Fruit fly (Drosophila melanogaster) whole organism, embryonic: ENCODE data around the gene klu.
A peak's percentile ranks its signal among the peaks of the same experiment; 100 is the strongest.

ENCODE experiments used
- ATbp ChIP-seq: fragments of 200-800 bp; sonication (Bioruptor generic); optimal IDR thresholded peaks from 2 replicates; lab custom pipeline; 2017; ENCODE audit warnings: missing biosample characterization, mild to moderate bottlenecking, missing genetic modification characterization, missing genetic modification reagents
- Atf3 ChIP-seq: fragments of 200-800 bp; sonication (Bioruptor generic); optimal IDR thresholded peaks from 3 replicates; lab custom pipeline; 2016; ENCODE audit warnings: missing biosample characterization, missing genetic modification characterization
- B-H1 ChIP-seq: fragments of 200-800 bp; sonication (Bioruptor generic); IDR thresholded peaks from 3 replicates; pipeline ENCODE4 v1.3.6; 2022; ENCODE audit warnings: missing biosample characterization, missing genetic modification characterization
- CG10209 ChIP-seq: fragments of 200-800 bp; sonication (Bioruptor generic); optimal IDR thresholded peaks from 3 replicates; lab custom pipeline; 2017; ENCODE audit warnings: missing biosample characterization, mild to moderate bottlenecking, missing genetic modification characterization, missing genetic modification reagents
- CG13287 ChIP-seq: fragments of 200-800 bp; sonication (Bioruptor generic); IDR thresholded peaks from 2 replicates; pipeline ENCODE4 v1.3.6; 2022; ENCODE audit warnings: missing biosample characterization, missing genetic modification characterization; ENCODE audit not compliant: partially characterized antibody
- CG15011 ChIP-seq: fragments of 200-800 bp; sonication (Bioruptor generic); optimal IDR thresholded peaks from 3 replicates; lab custom pipeline; 2018; ENCODE audit warnings: missing biosample characterization, mild to moderate bottlenecking, missing genetic modification characterization
- CG15073 ChIP-seq: fragments of 200-800 bp; sonication (Bioruptor generic); optimal IDR thresholded peaks from 2 replicates; lab custom pipeline; 2016; ENCODE audit warnings: missing biosample characterization, missing genetic modification characterization
- CG15479 ChIP-seq: fragments of 200-800 bp; sonication (Bioruptor generic); optimal IDR thresholded peaks from 3 replicates; lab custom pipeline; 2019; ENCODE audit warnings: missing biosample characterization, mild to moderate bottlenecking, missing genetic modification characterization, moderate library complexity
- CG17568 ChIP-seq: fragments of 200-800 bp; sonication (Bioruptor generic); optimal IDR thresholded peaks from 2 replicates; lab custom pipeline; 2018; ENCODE audit warnings: missing biosample characterization, mild to moderate bottlenecking, missing genetic modification characterization, moderate library complexity
- CG1832 ChIP-seq: fragments of 200-800 bp; sonication (Bioruptor generic); optimal IDR thresholded peaks from 2 replicates; lab custom pipeline; 2017; ENCODE audit warnings: missing biosample characterization, mild to moderate bottlenecking, missing genetic modification characterization, inconsistent platforms
- CG18476 ChIP-seq: fragments of 200-800 bp; sonication (Bioruptor generic); optimal IDR thresholded peaks from 2 replicates; lab custom pipeline; 2016; ENCODE audit warnings: missing biosample characterization, mild to moderate bottlenecking, missing genetic modification characterization
- CG2116 ChIP-seq: fragments of 200-800 bp; sonication (Bioruptor generic); optimal IDR thresholded peaks from 3 replicates; lab custom pipeline; 2018; ENCODE audit warnings: missing biosample characterization, mild to moderate bottlenecking, missing genetic modification characterization
- CG3407 ChIP-seq: fragments of 200-800 bp; sonication (Bioruptor generic); optimal IDR thresholded peaks from 2 replicates; lab custom pipeline; 2018; ENCODE audit warnings: missing biosample characterization, mild to moderate bottlenecking, missing genetic modification characterization
- CG4360 ChIP-seq: fragments of 200-800 bp; sonication (Bioruptor generic); IDR thresholded peaks from 2 replicates; pipeline ENCODE4 v1.3.6; 2022; ENCODE audit warnings: missing biosample characterization, missing genetic modification characterization
- CG4617 ChIP-seq: fragments of 200-800 bp; sonication (Bioruptor generic); optimal IDR thresholded peaks from 3 replicates; lab custom pipeline; 2016; ENCODE audit warnings: missing biosample characterization, missing genetic modification characterization, borderline replicate concordance
- CG6272 ChIP-seq: fragments of 200-800 bp; sonication (Bioruptor generic); IDR thresholded peaks from 2 replicates; pipeline ENCODE4 v1.3.6; 2022; ENCODE audit warnings: missing biosample characterization, missing genetic modification characterization
- CG7271 ChIP-seq: fragments of 200-800 bp; sonication (Bioruptor generic); optimal IDR thresholded peaks from 2 replicates; lab custom pipeline; 2018; ENCODE audit warnings: missing biosample characterization, mild to moderate bottlenecking, missing genetic modification characterization, moderate library complexity
- D ChIP-seq, 2 experiments: fragments of 200-800 bp in 1 of 2; fragments of >200 bp in 1 of 2; sonication (Bioruptor generic) in 1 of 2; optimal IDR thresholded peaks; 2 replicates in 1 of 2; 3 replicates in 1 of 2; lab custom pipeline; 2017; ENCODE audit warnings: mild to moderate bottlenecking in 1 of 2, missing biosample characterization in 1 of 2, missing genetic modification characterization in 1 of 2, missing genetic modification reagents in 1 of 2
- Dll ChIP-seq: fragments of 200-800 bp; sonication (Bioruptor generic); IDR thresholded peaks from 4 replicates; pipeline ENCODE4 v1.3.6; 2022; ENCODE audit warnings: missing biosample characterization, missing genetic modification characterization; ENCODE audit not compliant: partially characterized antibody
- Dp ChIP-seq: fragments of 200-800 bp; sonication (Bioruptor generic); optimal IDR thresholded peaks from 2 replicates; lab custom pipeline; 2018; ENCODE audit warnings: missing biosample characterization, mild to moderate bottlenecking, missing genetic modification characterization, moderate library complexity
- Hr3 ChIP-seq: fragments of 200-800 bp; sonication (Bioruptor generic); optimal IDR thresholded peaks from 3 replicates; lab custom pipeline; 2016; ENCODE audit warnings: missing biosample characterization, missing genetic modification characterization
- Hr78 ChIP-seq, 2 experiments: fragments of 200-800 bp in 1 of 2; fragments of >200 bp in 1 of 2; sonication (Bioruptor generic) in 1 of 2; optimal IDR thresholded peaks; 2 replicates each; lab custom pipeline; 2017 to 2019; ENCODE audit warnings: missing biosample characterization in 2 of 2, missing genetic modification characterization in 2 of 2, mild to moderate bottlenecking in 1 of 2, moderate library complexity in 1 of 2
- MTF-1 ChIP-seq: fragments of 200-800 bp; sonication (Bioruptor generic); optimal IDR thresholded peaks from 2 replicates; lab custom pipeline; 2018; ENCODE audit warnings: missing biosample characterization, mild to moderate bottlenecking, missing genetic modification characterization, borderline replicate concordance
- Mrtf ChIP-seq: fragments of 200-800 bp; sonication (Bioruptor generic); IDR thresholded peaks from 3 replicates; pipeline ENCODE4 v1.3.6; 2022; ENCODE audit warnings: missing biosample characterization, missing genetic modification characterization
- NC2α ChIP-seq: fragments of 200-800 bp; sonication (Bioruptor generic); optimal IDR thresholded peaks from 2 replicates; lab custom pipeline; 2016; ENCODE audit warnings: missing biosample characterization, missing genetic modification characterization
- NK7.1 ChIP-seq: fragments of 200-800 bp; sonication (Bioruptor generic); optimal IDR thresholded peaks from 3 replicates; lab custom pipeline; 2016; ENCODE audit warnings: missing biosample characterization, missing genetic modification characterization
- Poxn ChIP-seq: fragments of 200-800 bp; sonication (Bioruptor generic); IDR thresholded peaks from 2 replicates; pipeline ENCODE4 v1.3.6; 2022; ENCODE audit warnings: missing biosample characterization, missing genetic modification characterization
- Taf1 ChIP-seq: fragments of 200-800 bp; sonication (Bioruptor generic); IDR thresholded peaks from 2 replicates; pipeline ENCODE4 v1.3.6; 2022; ENCODE audit warnings: missing biosample characterization, missing genetic modification characterization
- amos ChIP-seq: fragments of 200-800 bp; sonication (Bioruptor generic); IDR thresholded peaks from 2 replicates; pipeline ENCODE4 v1.3.6; 2022; ENCODE audit warnings: missing biosample characterization, missing genetic modification characterization; ENCODE audit not compliant: partially characterized antibody
- dm ChIP-seq: fragments of 200-800 bp; sonication (Bioruptor generic); optimal IDR thresholded peaks from 3 replicates; lab custom pipeline; 2016; ENCODE audit warnings: missing biosample characterization, missing genetic modification characterization
- dysf ChIP-seq: fragments of 200-800 bp; sonication (Bioruptor generic); IDR thresholded peaks from 3 replicates; pipeline ENCODE4 v1.3.6; 2022; ENCODE audit warnings: missing biosample characterization, missing genetic modification characterization
- eyg ChIP-seq: fragments of 200-800 bp; sonication (Bioruptor generic); optimal IDR thresholded peaks from 3 replicates; lab custom pipeline; 2016; ENCODE audit warnings: missing biosample characterization, missing genetic modification characterization
- gcm ChIP-seq: fragments of 200-800 bp; sonication (Bioruptor generic); optimal IDR thresholded peaks from 2 replicates; lab custom pipeline; 2019; ENCODE audit warnings: missing biosample characterization, mild to moderate bottlenecking, missing genetic modification characterization, moderate library complexity
- gem ChIP-seq: fragments of 200-800 bp; sonication (Bioruptor generic); optimal IDR thresholded peaks from 2 replicates; lab custom pipeline; 2019; ENCODE audit warnings: missing biosample characterization, mild to moderate bottlenecking, missing genetic modification characterization, moderate library complexity
- ham ChIP-seq: fragments of 200-800 bp; sonication (Bioruptor generic); IDR thresholded peaks from 2 replicates; pipeline ENCODE4 v1.3.6; 2022; ENCODE audit warnings: missing biosample characterization, missing genetic modification characterization
- hkb ChIP-seq, 2 experiments: fragments of 200-800 bp in 1 of 2; fragments of >200 bp in 1 of 2; sonication (Bioruptor generic) in 1 of 2; IDR thresholded peaks in 1 of 2; optimal IDR thresholded peaks in 1 of 2; 2 replicates each; pipeline versions ENCODE4 v1.3.6 to Lab custom; 2017 to 2022; ENCODE audit warnings: missing biosample characterization in 1 of 2, missing genetic modification characterization in 1 of 2
- inv ChIP-seq: fragments of 200-800 bp; sonication (Bioruptor generic); IDR thresholded peaks from 2 replicates; pipeline ENCODE4 v1.3.6; 2022; ENCODE audit warnings: missing biosample characterization, missing genetic modification characterization; ENCODE audit not compliant: partially characterized antibody
- kah ChIP-seq: fragments of 200-800 bp; sonication (Bioruptor generic); optimal IDR thresholded peaks from 2 replicates; lab custom pipeline; 2018; ENCODE audit warnings: missing biosample characterization, mild to moderate bottlenecking, missing genetic modification characterization
- ken ChIP-seq: fragments of 200-800 bp; sonication (Bioruptor generic); IDR thresholded peaks from 3 replicates; pipeline ENCODE4 v1.3.6; 2022; ENCODE audit warnings: missing biosample characterization, missing genetic modification characterization
- lola ChIP-seq, 3 experiments: fragments of >200 bp in 2 of 3; fragments of 200-800 bp in 1 of 3; sonication (Bioruptor generic) in 1 of 3; optimal IDR thresholded peaks; 2 replicates each; lab custom pipeline; 2017 to 2019; ENCODE audit warnings: missing biosample characterization in 3 of 3, missing genetic modification characterization in 3 of 3, mild to moderate bottlenecking in 1 of 3, moderate library complexity in 1 of 3
- lov ChIP-seq, 2 experiments: fragments of 200-800 bp in 1 of 2; fragments of >200 bp in 1 of 2; sonication (Bioruptor generic) in 1 of 2; IDR thresholded peaks in 1 of 2; optimal IDR thresholded peaks in 1 of 2; 2 replicates in 1 of 2; 3 replicates in 1 of 2; pipeline versions ENCODE4 v1.3.6 to Lab custom; 2017 to 2022; ENCODE audit warnings: missing biosample characterization in 1 of 2, missing genetic modification characterization in 1 of 2
- mld ChIP-seq: fragments of 200-800 bp; sonication (Bioruptor generic); IDR thresholded peaks from 3 replicates; pipeline ENCODE4 v1.3.6; 2022; ENCODE audit warnings: missing biosample characterization, missing genetic modification characterization; ENCODE audit not compliant: partially characterized antibody
- nmo ChIP-seq: fragments of 200-800 bp; sonication (Bioruptor generic); optimal IDR thresholded peaks from 2 replicates; lab custom pipeline; 2018; ENCODE audit warnings: missing biosample characterization, mild to moderate bottlenecking, missing genetic modification characterization, moderate library complexity
- p53 ChIP-seq: fragments of 200-800 bp; sonication (Bioruptor generic); optimal IDR thresholded peaks from 2 replicates; lab custom pipeline; 2016; ENCODE audit warnings: missing biosample characterization, missing genetic modification characterization
- slp2 ChIP-seq: fragments of 200-800 bp; sonication (Bioruptor generic); optimal IDR thresholded peaks from 2 replicates; lab custom pipeline; 2016; ENCODE audit warnings: missing biosample characterization, missing genetic modification characterization
- sqz ChIP-seq: fragments of 200-800 bp; sonication (Bioruptor generic); optimal IDR thresholded peaks from 3 replicates; lab custom pipeline; 2018; ENCODE audit warnings: missing biosample characterization, mild to moderate bottlenecking, missing genetic modification characterization
- sr ChIP-seq: fragments of 200-800 bp; sonication (Bioruptor generic); IDR thresholded peaks from 3 replicates; pipeline ENCODE4 v1.3.6; 2022; ENCODE audit warnings: missing biosample characterization, missing genetic modification characterization
- z ChIP-seq: fragments of 200-800 bp; sonication (Bioruptor generic); IDR thresholded peaks from 3 replicates; pipeline ENCODE4 v1.3.6; 2022; ENCODE audit warnings: missing biosample characterization, missing genetic modification characterization

The klu gene

DNA sequence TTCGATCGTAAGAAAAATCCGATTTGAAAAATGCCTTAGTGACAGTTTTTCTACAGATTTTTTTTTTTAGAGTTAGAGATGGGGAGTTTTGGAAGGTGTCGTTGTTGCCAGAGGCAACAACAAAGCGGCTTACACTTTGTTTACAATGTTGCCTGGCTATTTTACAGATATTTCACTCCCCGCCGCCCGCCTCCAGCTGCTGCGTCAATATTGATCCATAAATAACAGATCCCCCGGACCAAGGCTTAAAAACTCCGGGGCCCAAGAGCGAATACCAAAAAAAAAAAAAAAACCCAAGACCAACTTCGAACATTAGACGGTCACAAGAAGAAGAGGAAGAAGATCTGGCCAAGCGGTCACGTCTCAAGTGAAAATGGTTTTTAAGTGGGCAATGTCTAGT is 6.1 kb downstream of the klu start (continued):
- TF ChIP-seq CG3407 = peak; percentile 43
- TF ChIP-seq CG6272 (GFP tag; lab: Robert Waterston, UW) = no peak
- TF ChIP-seq gem = peak; percentile 19
- peak; percentile 33 for TF ChIP-seq sqz
- no peak for TF ChIP-seq CG15073 (GFP tag; lab: Kevin White, UChicago)
- TF ChIP-seq slp2 (GFP tag; lab: Kevin White, UChicago) = no peak
- peak; percentile 68 for TF ChIP-seq ATbp (GFP tag; lab: Kevin White, UChicago)
- TF ChIP-seq kah = no peak
- no peak for TF ChIP-seq mld (GFP tag; lab: Robert Waterston, UW)
- TF ChIP-seq D (optimal IDR thresholded peaks at IDR 0.05; lab: Kevin White, UChicago) = no peak
- peak; percentile 5 for TF ChIP-seq D (GFP tag; optimal IDR thresholded peaks at IDR 0.05; lab: Kevin White, UChicago)
- TF ChIP-seq Hr3 = no peak
- no peak for TF ChIP-seq dm
- TF ChIP-seq z (GFP tag; lab: Robert Waterston, UW) = 0 out of 3 replicates have a peak, but pooled peaks have one; percentile 23
- TF ChIP-seq gcm = no peak
- no peak for TF ChIP-seq Dll (GFP tag; lab: Robert Waterston, UW)
- TF ChIP-seq CG2116 = peak; percentile 1
- no peak for TF ChIP-seq Mrtf (GFP tag; lab: Robert Waterston, UW)
- no peak for TF ChIP-seq CG4617 (GFP tag; lab: Kevin White, UChicago)
- TF ChIP-seq ham = no peak
- TF ChIP-seq CG15479 (GFP tag; lab: Kevin White, UChicago) = no peak
- TF ChIP-seq dysf = no peak
- TF ChIP-seq NC2α (GFP tag; lab: Kevin White, UChicago) = no peak
- TF ChIP-seq CG7271 (tag; lab: Kevin White, UChicago) = no peak
- no peak for TF ChIP-seq CG1832 (GFP tag; lab: Kevin White, UChicago)
- no peak for TF ChIP-seq Taf1 (GFP tag; lab: Robert Waterston, UW)
- no peak for TF ChIP-seq Dp (GFP tag; lab: Kevin White, UChicago)
- no peak for TF ChIP-seq nmo
- 0 out of 3 replicates have a peak, but pooled peaks have one; percentile 31 for TF ChIP-seq ken (GFP tag; lab: Robert Waterston, UW)
- TF ChIP-seq eyg (GFP tag; lab: Kevin White, UChicago) = no peak
- no peak for TF ChIP-seq CG15011 (GFP tag; lab: Kevin White, UChicago)
- no peak for TF ChIP-seq inv (GFP tag; lab: Robert Waterston, UW)
- no peak for TF ChIP-seq Poxn
- no peak for TF ChIP-seq hkb (optimal IDR thresholded peaks at IDR 0.05; lab: Kevin White, UChicago)
- TF ChIP-seq hkb (GFP tag; IDR thresholded peaks at IDR 0.05; lab: Robert Waterston, UW) = no peak
- no peak for TF ChIP-seq CG13287 (GFP tag; lab: Robert Waterston, UW)
- no peak for TF ChIP-seq CG4360
- TF ChIP-seq B-H1 (GFP tag; lab: Robert Waterston, UW) = no peak
- no peak for TF ChIP-seq CG17568
- TF ChIP-seq p53 (GFP tag; lab: Kevin White, UChicago) = no peak
- TF ChIP-seq Atf3 (GFP tag; lab: Kevin White, UChicago) = no peak
- TF ChIP-seq lov (optimal IDR thresholded peaks at IDR 0.05; lab: Kevin White, UChicago) = no peak
- no peak for TF ChIP-seq lov (GFP tag; IDR thresholded peaks at IDR 0.05; lab: Robert Waterston, UW)
- TF ChIP-seq sr (GFP tag; lab: Robert Waterston, UW) = 0 out of 3 replicates have a peak, but pooled peaks have one; percentile 7
- no peak for TF ChIP-seq amos (GFP tag; lab: Robert Waterston, UW)
- TF ChIP-seq NK7.1 (GFP tag; lab: Kevin White, UChicago) = no peak
- peak; percentile 31 for TF ChIP-seq MTF-1 (GFP tag; lab: Kevin White, UChicago)
- TF ChIP-seq Hr78 (GFP tag; optimal IDR thresholded peaks at IDR 0.05; lab: Kevin White, UChicago) = no peak
- no peak for TF ChIP-seq CG18476
- TF ChIP-seq lola (GFP tag; optimal IDR thresholded peaks at IDR 0.05; lab: Kevin White, UChicago) = no peak
- TF ChIP-seq CG10209 (GFP tag; lab: Kevin White, UChicago) = peak; percentile 1
